Worm (Caenorhabditis elegans) whole organism, early embryonic: Measurements from ENCODE around the gene C12D8.13.

ENCODE experiments used
- B0310.2 ChIP-seq: sonication (generic microtip); optimal IDR thresholded peaks from 2 replicates; lab custom pipeline; 2016; ENCODE audit warnings: mild to moderate bottlenecking, missing genetic modification characterization, missing compliant biosample characterization
- F13C5.2 ChIP-seq: sonication (generic microtip); optimal IDR thresholded peaks from 2 replicates; lab custom pipeline; 2017; ENCODE audit warnings: mild to moderate bottlenecking, missing genetic modification characterization, inconsistent platforms, missing compliant biosample characterization
- aly-1 ChIP-seq: sonication (generic microtip); optimal IDR thresholded peaks from 2 replicates; lab custom pipeline; 2016; ENCODE audit warnings: missing genetic modification characterization, missing compliant biosample characterization
- ama-1 ChIP-seq: fragments of 150-350 bp; optimal IDR thresholded peaks from 2 replicates; lab custom pipeline; 2014
- ceh-13 ChIP-seq: fragments of 200-800 bp; sonication (Bioruptor generic); optimal IDR thresholded peaks from 2 replicates; lab custom pipeline; 2018; ENCODE audit warnings: mild to moderate bottlenecking, missing genetic modification characterization, missing compliant biosample characterization
- ceh-36 ChIP-seq: sonication (generic microtip); optimal IDR thresholded peaks from 2 replicates; lab custom pipeline; 2016; ENCODE audit warnings: missing genetic modification characterization, inconsistent platforms, missing compliant biosample characterization
- ets-7 ChIP-seq: sonication (generic microtip); optimal IDR thresholded peaks from 2 replicates; lab custom pipeline; 2016; ENCODE audit warnings: missing genotype, missing genetic modification characterization, missing compliant biosample characterization
- flt-1 ChIP-seq: fragments of 200-800 bp; sonication (Bioruptor generic); IDR thresholded peaks from 2 replicates; pipeline ENCODE4 v1.3.6; 2022; ENCODE audit warnings: missing genetic modification characterization, missing compliant biosample characterization
- hmbx-1 ChIP-seq: sonication (generic microtip); optimal IDR thresholded peaks from 2 replicates; lab custom pipeline; 2016; ENCODE audit warnings: mild to moderate bottlenecking, missing genetic modification characterization, missing compliant biosample characterization
- hmg-4 ChIP-seq: fragments of 200-800 bp; sonication (Bioruptor generic); optimal IDR thresholded peaks from 2 replicates; lab custom pipeline; 2018; ENCODE audit warnings: mild to moderate bottlenecking, missing genetic modification characterization, missing compliant biosample characterization
- pes-1 ChIP-seq: fragments of 200-800 bp; sonication (Bioruptor generic); IDR thresholded peaks from 2 replicates; pipeline ENCODE4 v1.3.6; 2022; ENCODE audit warnings: missing genetic modification reagents, missing genetic modification characterization, missing compliant biosample characterization
- sea-1 ChIP-seq: fragments of 200-800 bp; sonication (Bioruptor generic); conservative IDR thresholded peaks from 2 replicates; pipeline ENCODE4 v1.3.6; 2022; ENCODE audit warnings: missing genetic modification characterization, missing compliant biosample characterization
- tbx-11 ChIP-seq: fragments of 200-800 bp; sonication (Bioruptor generic); IDR thresholded peaks from 2 replicates; pipeline ENCODE4 v1.3.6; 2022; ENCODE audit warnings: missing genetic modification characterization, missing compliant biosample characterization
- tbx-37 ChIP-seq: fragments of 200-800 bp; sonication (Bioruptor generic); conservative IDR thresholded peaks from 2 replicates; pipeline ENCODE4 v1.3.6; 2022; ENCODE audit warnings: missing genetic modification reagents, missing genetic modification characterization, missing compliant biosample characterization

ce11 chrV:10245615-10246014, 25.1 kb upstream of the C12D8.13 start:
- TF ChIP-seq F13C5.2 (tag; lab: Kevin White, UChicago), result no peak
- no peak for TF ChIP-seq tbx-11 (GFP tag; lab: Robert Waterston, UW)
- no peak for TF ChIP-seq tbx-37
- TF ChIP-seq ceh-36 (tag; lab: Kevin White, UChicago), result no peak
- TF ChIP-seq hmg-4 (GFP tag; lab: Kevin White, UChicago), result no peak
- TF ChIP-seq ama-1 (lab: Kevin White, UChicago), result no peak
- TF ChIP-seq flt-1 (GFP tag; lab: Robert Waterston, UW), result no peak
- TF ChIP-seq pes-1 (GFP tag; lab: Robert Waterston, UW), result no peak
- TF ChIP-seq ceh-13, result no peak
- TF ChIP-seq hmbx-1 (tag; lab: Kevin White, UChicago), result no peak
- TF ChIP-seq B0310.2 (tag; lab: Kevin White, UChicago), result no peak
- no peak for TF ChIP-seq ets-7 (tag; lab: Kevin White, UChicago)
- TF ChIP-seq aly-1 (tag; lab: Kevin White, UChicago), result no peak
- no peak for TF ChIP-seq sea-1 (GFP tag; lab: Robert Waterston, UW)
